Fruit fly (Drosophila melanogaster) whole organism, wandering third instar larva: Measurements from ENCODE around the gene CG43293.

ENCODE experiments used
- Jra ChIP-seq: sonication (Bioruptor generic); optimal IDR thresholded peaks from 2 replicates; lab custom pipeline; 2016; ENCODE audit warnings: missing biosample characterization, missing genetic modification characterization
- Mio ChIP-seq: sonication (Bioruptor generic); optimal IDR thresholded peaks from 2 replicates; lab custom pipeline; 2016; ENCODE audit warnings: missing biosample characterization, missing genetic modification characterization
- usp ChIP-seq: fragments of >200 bp; optimal IDR thresholded peaks from 2 replicates; lab custom pipeline; 2017; ENCODE audit warnings: missing biosample characterization, missing genetic modification characterization
- woc ChIP-seq: sonication (Bioruptor generic); optimal IDR thresholded peaks from 2 replicates; lab custom pipeline; 2016; ENCODE audit warnings: missing biosample characterization, mild to moderate bottlenecking, missing genetic modification characterization

DNA sequence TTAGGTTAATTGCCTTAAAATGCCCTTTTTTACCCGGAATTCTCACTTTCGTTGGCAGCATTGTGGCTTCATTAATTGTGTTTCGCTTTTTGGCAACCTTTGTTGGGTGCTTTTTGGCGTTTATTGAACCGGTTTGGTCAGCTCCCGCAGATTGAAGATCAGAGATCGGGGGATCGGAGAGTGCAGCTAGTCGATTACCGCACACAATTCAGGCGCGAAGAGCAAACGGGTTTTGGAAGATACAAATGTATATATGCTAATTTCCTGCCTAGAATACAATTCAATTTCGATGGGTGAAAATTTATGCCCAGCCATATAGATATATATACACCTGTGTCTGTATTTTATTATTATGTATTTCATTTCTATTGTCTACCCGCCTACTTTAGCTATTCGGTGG, 43.5 kb upstream of the CG43293 start:
- no peak for TF ChIP-seq Jra (GFP tag; lab: Kevin White, UChicago)
- no peak for TF ChIP-seq usp (GFP tag; lab: Kevin White, UChicago)
- no peak for TF ChIP-seq woc (GFP tag; lab: Kevin White, UChicago)
- no peak for TF ChIP-seq Mio (GFP tag; lab: Kevin White, UChicago)
